Fruit fly (Drosophila melanogaster) whole organism, embryonic: ENCODE results near the gene wdb.

Experiments used
- Ada2b ChIP-seq: fragments of 200-800 bp; sonication (Bioruptor generic); IDR thresholded peaks from 2 replicates; pipeline ENCODE4 v1.3.6; 2022; ENCODE audit warnings: missing biosample characterization, missing genetic modification characterization
- Aef1 ChIP-seq: fragments of 200-800 bp; sonication (Bioruptor generic); IDR thresholded peaks from 3 replicates; pipeline ENCODE4 v1.3.6; 2022; ENCODE audit warnings: missing biosample characterization, missing genetic modification characterization
- Bteb2 ChIP-seq: fragments of 200-800 bp; sonication (Bioruptor generic); optimal IDR thresholded peaks from 2 replicates; lab custom pipeline; 2016; ENCODE audit warnings: missing biosample characterization, missing genetic modification characterization
- CG10431 ChIP-seq: fragments of 200-800 bp; sonication (Bioruptor generic); optimal IDR thresholded peaks from 3 replicates; lab custom pipeline; 2018; ENCODE audit warnings: missing biosample characterization, mild to moderate bottlenecking, missing genetic modification characterization
- CG11398 ChIP-seq: fragments of 200-800 bp; sonication (Bioruptor generic); optimal IDR thresholded peaks from 2 replicates; lab custom pipeline; 2016; ENCODE audit warnings: missing biosample characterization, missing genetic modification characterization
- CG11504 ChIP-seq: fragments of 200-800 bp; sonication (Bioruptor generic); optimal IDR thresholded peaks from 3 replicates; lab custom pipeline; 2019; ENCODE audit warnings: missing biosample characterization, mild to moderate bottlenecking, missing genetic modification characterization, moderate library complexity
- CG12659 ChIP-seq: fragments of 200-800 bp; sonication (Bioruptor generic); optimal IDR thresholded peaks from 3 replicates; lab custom pipeline; 2017; ENCODE audit warnings: mild to moderate bottlenecking, missing biosample characterization, missing genetic modification reagents, missing genetic modification characterization
- CG12744 ChIP-seq: fragments of 200-800 bp; sonication (Bioruptor generic); optimal IDR thresholded peaks from 2 replicates; lab custom pipeline; 2016; ENCODE audit warnings: missing biosample characterization, missing genetic modification characterization
- CG14965 ChIP-seq: fragments of 200-800 bp; sonication (Bioruptor generic); optimal IDR thresholded peaks from 2 replicates; lab custom pipeline; 2016; ENCODE audit warnings: missing biosample characterization, missing genetic modification characterization, borderline replicate concordance
- CG17802 ChIP-seq: fragments of 200-800 bp; sonication (Bioruptor generic); optimal IDR thresholded peaks from 2 replicates; lab custom pipeline; 2018; ENCODE audit warnings: missing biosample characterization, mild to moderate bottlenecking, missing genetic modification characterization, moderate library complexity
- CG3065 ChIP-seq: fragments of 200-800 bp; sonication (Bioruptor generic); optimal IDR thresholded peaks from 2 replicates; lab custom pipeline; 2016; ENCODE audit warnings: missing biosample characterization, missing genetic modification characterization
- CG31365 ChIP-seq: fragments of 200-800 bp; sonication (Bioruptor generic); optimal IDR thresholded peaks from 2 replicates; lab custom pipeline; 2018; ENCODE audit warnings: missing biosample characterization, mild to moderate bottlenecking, missing genetic modification characterization
- CG31441 ChIP-seq: fragments of 200-800 bp; sonication (Bioruptor generic); IDR thresholded peaks from 2 replicates; pipeline ENCODE4 v1.3.6; 2022; ENCODE audit warnings: missing biosample characterization, missing genetic modification characterization
- CG3163 ChIP-seq: fragments of 200-800 bp; sonication (Bioruptor generic); optimal IDR thresholded peaks from 3 replicates; lab custom pipeline; 2016; ENCODE audit warnings: missing biosample characterization, missing genetic modification characterization
- CG5245 ChIP-seq: fragments of 200-800 bp; sonication (Bioruptor generic); optimal IDR thresholded peaks from 3 replicates; lab custom pipeline; 2016; ENCODE audit warnings: missing biosample characterization, missing genetic modification characterization
- CG5953 ChIP-seq: fragments of 200-800 bp; sonication (Bioruptor generic); IDR thresholded peaks from 2 replicates; pipeline ENCODE4 v1.3.6; 2022; ENCODE audit warnings: missing biosample characterization, missing genetic modification characterization
- CG8944 ChIP-seq: fragments of 200-800 bp; sonication (Bioruptor generic); optimal IDR thresholded peaks from 3 replicates; lab custom pipeline; 2016; ENCODE audit warnings: missing biosample characterization, missing genetic modification characterization
- CG9797 ChIP-seq: fragments of 200-800 bp; sonication (Bioruptor generic); optimal IDR thresholded peaks from 3 replicates; lab custom pipeline; 2018; ENCODE audit warnings: missing biosample characterization, mild to moderate bottlenecking, missing genetic modification characterization
- CG9876 ChIP-seq: fragments of 200-800 bp; sonication (Bioruptor generic); optimal IDR thresholded peaks from 2 replicates; lab custom pipeline; 2016; ENCODE audit warnings: missing biosample characterization, missing genetic modification characterization
- Deaf1 ChIP-seq: fragments of 200-800 bp; optimal IDR thresholded peaks from 3 replicates; lab custom pipeline; 2019; ENCODE audit warnings: missing biosample characterization, mild to moderate bottlenecking, missing genetic modification characterization, moderate library complexity
- Doc2 ChIP-seq: fragments of 200-800 bp; sonication (Bioruptor generic); IDR thresholded peaks from 2 replicates; pipeline ENCODE4 v1.3.6; 2022; ENCODE audit warnings: missing biosample characterization, missing genetic modification characterization
- Fer2 ChIP-seq: fragments of 200-800 bp; sonication (Bioruptor generic); optimal IDR thresholded peaks from 2 replicates; lab custom pipeline; 2018; ENCODE audit warnings: missing biosample characterization, mild to moderate bottlenecking, missing genetic modification characterization, moderate library complexity
- Fer3 ChIP-seq: fragments of 200-800 bp; sonication (Bioruptor generic); optimal IDR thresholded peaks from 2 replicates; lab custom pipeline; 2018; ENCODE audit warnings: missing biosample characterization, mild to moderate bottlenecking, missing genetic modification characterization, moderate library complexity
- HLH4C ChIP-seq: fragments of 200-800 bp; sonication (Bioruptor generic); IDR thresholded peaks from 3 replicates; pipeline ENCODE4 v1.3.6; 2022; ENCODE audit warnings: missing biosample characterization, missing genetic modification characterization; ENCODE audit not compliant: partially characterized antibody
- Hr3 ChIP-seq: fragments of 200-800 bp; sonication (Bioruptor generic); optimal IDR thresholded peaks from 3 replicates; lab custom pipeline; 2016; ENCODE audit warnings: missing biosample characterization, missing genetic modification characterization
- MESR4 ChIP-seq: fragments of 200-800 bp; sonication (Bioruptor generic); optimal IDR thresholded peaks from 2 replicates; lab custom pipeline; 2018; ENCODE audit warnings: missing biosample characterization, mild to moderate bottlenecking, missing genetic modification characterization, moderate library complexity
- NC2β ChIP-seq: fragments of 200-800 bp; sonication (Bioruptor generic); optimal IDR thresholded peaks from 2 replicates; lab custom pipeline; 2016; ENCODE audit warnings: missing biosample characterization, missing genetic modification characterization
- NK7.1 ChIP-seq: fragments of 200-800 bp; sonication (Bioruptor generic); optimal IDR thresholded peaks from 3 replicates; lab custom pipeline; 2016; ENCODE audit warnings: missing biosample characterization, missing genetic modification characterization
- Sox102F ChIP-seq: fragments of 200-800 bp; sonication (Bioruptor generic); optimal IDR thresholded peaks from 2 replicates; lab custom pipeline; 2018; ENCODE audit warnings: missing biosample characterization, mild to moderate bottlenecking, missing genetic modification characterization, moderate library complexity
- caup ChIP-seq: fragments of 200-800 bp; sonication (Bioruptor generic); optimal IDR thresholded peaks from 3 replicates; lab custom pipeline; 2017; ENCODE audit warnings: missing biosample characterization, mild to moderate bottlenecking, missing genetic modification characterization, moderate library complexity; ENCODE audit not compliant: severe bottlenecking
- cg ChIP-seq: fragments of 200-800 bp; sonication (Bioruptor generic); optimal IDR thresholded peaks from 3 replicates; lab custom pipeline; 2019; ENCODE audit warnings: missing biosample characterization, mild to moderate bottlenecking, missing genetic modification characterization, moderate library complexity
- chinmo ChIP-seq: fragments of 200-800 bp; sonication (Bioruptor generic); IDR thresholded peaks from 4 replicates; pipeline ENCODE4 v1.3.6; 2022; ENCODE audit warnings: missing biosample characterization, missing genetic modification characterization; ENCODE audit not compliant: partially characterized antibody
- dysf ChIP-seq: fragments of 200-800 bp; sonication (Bioruptor generic); IDR thresholded peaks from 3 replicates; pipeline ENCODE4 v1.3.6; 2022; ENCODE audit warnings: missing biosample characterization, missing genetic modification characterization
- en ChIP-seq: fragments of 200-800 bp; sonication (Bioruptor generic); optimal IDR thresholded peaks from 2 replicates; lab custom pipeline; 2016; ENCODE audit warnings: missing biosample characterization, missing genetic modification characterization
- kah ChIP-seq: fragments of 200-800 bp; sonication (Bioruptor generic); optimal IDR thresholded peaks from 2 replicates; lab custom pipeline; 2018; ENCODE audit warnings: missing biosample characterization, mild to moderate bottlenecking, missing genetic modification characterization
- lilli ChIP-seq: fragments of 200-800 bp; sonication (Bioruptor generic); optimal IDR thresholded peaks from 3 replicates; lab custom pipeline; 2016; ENCODE audit warnings: missing biosample characterization, missing genetic modification characterization
- lov ChIP-seq, 2 experiments: fragments of 200-800 bp in 1 of 2; fragments of >200 bp in 1 of 2; sonication (Bioruptor generic) in 1 of 2; IDR thresholded peaks in 1 of 2; optimal IDR thresholded peaks in 1 of 2; 2 replicates in 1 of 2; 3 replicates in 1 of 2; pipeline versions ENCODE4 v1.3.6 to Lab custom; 2017 to 2022; ENCODE audit warnings: missing biosample characterization in 1 of 2, missing genetic modification characterization in 1 of 2
- mam ChIP-seq: fragments of 200-800 bp; sonication (Bioruptor generic); optimal IDR thresholded peaks from 3 replicates; lab custom pipeline; 2016; ENCODE audit warnings: missing biosample characterization, missing genetic modification characterization
- pan ChIP-seq, 4 experiments: fragments of >200 bp in 3 of 4; fragments of 200-800 bp in 1 of 4; sonication (Bioruptor generic) in 1 of 4; optimal IDR thresholded peaks in 3 of 4; IDR thresholded peaks in 1 of 4; 2 replicates each; pipeline versions ENCODE4 v1.3.6 to Lab custom; 2017 to 2022; ENCODE audit warnings: missing biosample characterization in 2 of 4, missing genetic modification characterization in 2 of 4, mixed read lengths in 1 of 4
- schlank ChIP-seq: fragments of 200-800 bp; sonication (Bioruptor generic); optimal IDR thresholded peaks from 2 replicates; lab custom pipeline; 2018; ENCODE audit warnings: missing biosample characterization, mild to moderate bottlenecking, missing genetic modification characterization
- sim ChIP-seq: fragments of 200-800 bp; sonication (Bioruptor generic); IDR thresholded peaks from 2 replicates; pipeline ENCODE4 v1.3.6; 2022; ENCODE audit warnings: missing biosample characterization, missing genetic modification characterization
- slbo ChIP-seq: fragments of 200-800 bp; sonication (Bioruptor generic); IDR thresholded peaks from 2 replicates; pipeline ENCODE4 v1.3.6; 2022; ENCODE audit warnings: missing biosample characterization, missing genetic modification characterization
- slou ChIP-seq: fragments of 200-800 bp; sonication (Bioruptor generic); optimal IDR thresholded peaks from 3 replicates; lab custom pipeline; 2016; ENCODE audit warnings: missing biosample characterization, missing genetic modification characterization
- so ChIP-seq: fragments of 200-800 bp; sonication (Bioruptor generic); IDR thresholded peaks from 3 replicates; pipeline ENCODE4 v1.3.6; 2022; ENCODE audit warnings: missing biosample characterization, missing genetic modification characterization
- sr ChIP-seq: fragments of 200-800 bp; sonication (Bioruptor generic); IDR thresholded peaks from 3 replicates; pipeline ENCODE4 v1.3.6; 2022; ENCODE audit warnings: missing biosample characterization, missing genetic modification characterization
- tin ChIP-seq: fragments of 200-800 bp; sonication (Bioruptor generic); optimal IDR thresholded peaks from 3 replicates; lab custom pipeline; 2016; ENCODE audit warnings: missing biosample characterization, missing genetic modification characterization
- tll ChIP-seq, 2 experiments: fragments of 200-800 bp in 1 of 2; fragments of >200 bp in 1 of 2; sonication (Bioruptor generic) in 1 of 2; optimal IDR thresholded peaks; 2 replicates each; lab custom pipeline; 2017 to 2019; ENCODE audit warnings: missing biosample characterization in 2 of 2, missing genetic modification characterization in 2 of 2, mild to moderate bottlenecking in 1 of 2, moderate library complexity in 1 of 2
- twi ChIP-seq: fragments of 200-800 bp; optimal IDR thresholded peaks from 2 replicates; lab custom pipeline; 2019; ENCODE audit warnings: missing biosample characterization, mild to moderate bottlenecking, missing genetic modification characterization, moderate library complexity
- vfl ChIP-seq: fragments of 200-800 bp; sonication (Bioruptor generic); optimal IDR thresholded peaks from 2 replicates; lab custom pipeline; 2016; ENCODE audit warnings: missing biosample characterization, missing genetic modification characterization
- wek ChIP-seq: fragments of 200-800 bp; sonication (Bioruptor generic); optimal IDR thresholded peaks from 3 replicates; lab custom pipeline; 2018; ENCODE audit warnings: missing biosample characterization, mild to moderate bottlenecking, missing genetic modification characterization, moderate library complexity

Gene wdb

DNA sequence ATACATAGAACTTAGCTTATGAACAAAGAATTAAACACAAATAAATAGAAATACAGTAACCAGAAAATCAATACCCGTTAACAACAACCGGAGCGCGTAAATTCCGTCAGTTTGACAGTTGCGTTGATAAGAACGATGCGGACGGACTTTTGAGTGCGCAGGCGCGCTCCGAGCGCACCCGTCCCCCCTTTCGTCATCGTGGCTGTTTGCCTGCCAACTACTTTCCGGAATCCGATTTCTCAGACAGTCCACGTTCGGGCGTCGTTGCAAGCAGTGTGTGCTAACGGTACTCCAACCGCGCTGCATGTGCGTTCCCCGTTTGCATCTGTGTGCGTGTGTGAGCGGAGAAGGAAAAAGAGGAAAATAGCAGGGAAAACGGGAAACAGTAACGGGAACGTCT lies 26.0 kb upstream of the wdb start (continued):
- TF ChIP-seq Deaf1 (tag; lab: Kevin White, UChicago) (peak; percentile 92), mam (GFP tag; lab: Kevin White, UChicago) (no peak), MESR4 (GFP tag; lab: Kevin White, UChicago) (peak; percentile 17), Sox102F (GFP tag; lab: Kevin White, UChicago) (no peak), CG10431 (GFP tag; lab: Kevin White, UChicago) (no peak), cg (peak; percentile 59), Fer3 (tag; lab: Kevin White, UChicago) (no peak), CG17802 (tag; lab: Kevin White, UChicago) (no peak), wek (GFP tag; lab: Kevin White, UChicago) (no peak), tll (GFP tag; optimal IDR thresholded peaks at IDR 0.05; lab: Kevin White, UChicago) (no peak), Fer2 (tag; lab: Kevin White, UChicago) (no peak), Doc2 (GFP tag; lab: Robert Waterston, UW) (no peak), pan (optimal IDR thresholded peaks at IDR 0.05; lab: Kevin White, UChicago) (no peak), pan (GFP tag; optimal IDR thresholded peaks at IDR 0.05 in 1 of 2, IDR thresholded peaks at IDR 0.05 in 1 of 2) (no peak), en (GFP tag; lab: Kevin White, UChicago) (no peak), CG5953 (GFP tag; lab: Robert Waterston, UW) (no peak), twi (tag; lab: Kevin White, UChicago) (no peak), Hr3 (GFP tag; lab: Kevin White, UChicago) (no peak), CG31365 (tag; lab: Kevin White, UChicago) (peak; percentile 70), Bteb2 (GFP tag; lab: Kevin White, UChicago) (no peak), CG11504 (no peak), CG12744 (no peak), so (GFP tag; lab: Robert Waterston, UW) (peak; percentile 21; the same call in 1 of the 3 replicates), vfl (GFP tag; lab: Kevin White, UChicago) (no peak), CG12659 (no peak), tin (GFP tag; lab: Kevin White, UChicago) (no peak), slbo (GFP tag; lab: Robert Waterston, UW) (no peak), CG5245 (GFP tag; lab: Kevin White, UChicago) (no peak), lilli (no peak), Ada2b (GFP tag; lab: Robert Waterston, UW) (no peak), sim (GFP tag; lab: Robert Waterston, UW) (no peak), CG14965 (no peak), CG8944 (no peak), dysf (GFP tag; lab: Robert Waterston, UW) (no peak), HLH4C (GFP tag; lab: Robert Waterston, UW) (peak; percentile 35; the same call in 1 of the 3 replicates), Aef1 (GFP tag; lab: Robert Waterston, UW) (no peak), CG9876 (no peak), CG9797 (GFP tag; lab: Kevin White, UChicago) (no peak), caup (no peak), lov (optimal IDR thresholded peaks at IDR 0.05; lab: Kevin White, UChicago) (no peak), lov (GFP tag; IDR thresholded peaks at IDR 0.05; lab: Robert Waterston, UW) (no peak), NK7.1 (GFP tag; lab: Kevin White, UChicago) (no peak), kah (GFP tag; lab: Kevin White, UChicago) (no peak), CG11398 (GFP tag; lab: Kevin White, UChicago) (no peak), CG3065 (GFP tag; lab: Kevin White, UChicago) (no peak), schlank (no peak), sr (0 out of 3 replicates have a peak, but pooled peaks have one; percentile 17), CG3163 (GFP tag; lab: Kevin White, UChicago) (no peak), CG31441 (GFP tag; lab: Robert Waterston, UW) (no peak), NC2β (no peak), slou (GFP tag; lab: Kevin White, UChicago) (no peak), chinmo (GFP tag; lab: Robert Waterston, UW) (peak; percentile 45; the same call in 1 of the 4 replicates)
